Fruit fly (Drosophila melanogaster) whole organism, prepupa: Measurements from ENCODE around the gene CG4404.

Experiments used
- CG10631 ChIP-seq: fragments of 200-800 bp; sonication (Bioruptor generic); optimal IDR thresholded peaks from 2 replicates; lab custom pipeline; 2016; ENCODE audit warnings: missing biosample characterization, missing genetic modification characterization
- CG10669 ChIP-seq: fragments of 200-800 bp; sonication (Bioruptor generic); optimal IDR thresholded peaks from 3 replicates; lab custom pipeline; 2018; ENCODE audit warnings: missing biosample characterization, mild to moderate bottlenecking, missing genetic modification characterization, moderate library complexity
- CG11294 ChIP-seq: fragments of 200-800 bp; sonication (Bioruptor generic); IDR thresholded peaks from 2 replicates; pipeline ENCODE4 v1.3.6; 2022; ENCODE audit warnings: missing biosample characterization, missing genetic modification characterization
- CG11762 ChIP-seq: fragments of 200-800 bp; sonication (Bioruptor generic); optimal IDR thresholded peaks from 3 replicates; lab custom pipeline; 2016; ENCODE audit warnings: missing biosample characterization, missing genetic modification characterization; ENCODE audit not compliant: insufficient read depth
- CG11902 ChIP-seq: fragments of 200-800 bp; sonication (Bioruptor generic); optimal IDR thresholded peaks from 3 replicates; lab custom pipeline; 2016; ENCODE audit warnings: missing biosample characterization, missing genetic modification characterization
- CG15336 ChIP-seq: fragments of 200-800 bp; sonication (Bioruptor generic); IDR thresholded peaks from 2 replicates; pipeline ENCODE4 v1.3.6; 2022; ENCODE audit warnings: missing biosample characterization, missing genetic modification characterization
- CG1621 ChIP-seq: fragments of 200-800 bp; sonication (Bioruptor generic); optimal IDR thresholded peaks from 3 replicates; lab custom pipeline; 2018; ENCODE audit warnings: missing biosample characterization, mild to moderate bottlenecking, missing genetic modification characterization
- CG16779 ChIP-seq: fragments of 200-800 bp; sonication (Bioruptor generic); optimal IDR thresholded peaks from 3 replicates; lab custom pipeline; 2017; ENCODE audit warnings: missing biosample characterization, mild to moderate bottlenecking, missing genetic modification characterization
- CG3032 ChIP-seq: fragments of 200-800 bp; optimal IDR thresholded peaks from 2 replicates; lab custom pipeline; 2019; ENCODE audit warnings: missing biosample characterization, mild to moderate bottlenecking, missing genetic modification characterization, moderate library complexity
- CG32006 ChIP-seq: fragments of 200-800 bp; sonication (Bioruptor generic); optimal IDR thresholded peaks from 3 replicates; lab custom pipeline; 2017; ENCODE audit warnings: missing biosample characterization, mild to moderate bottlenecking, missing genetic modification characterization
- CG34406 ChIP-seq: fragments of 200-800 bp; sonication (Bioruptor generic); optimal IDR thresholded peaks from 3 replicates; lab custom pipeline; 2016; ENCODE audit warnings: missing biosample characterization, missing genetic modification characterization
- CG3919 ChIP-seq: fragments of 200-800 bp; sonication (Bioruptor generic); optimal IDR thresholded peaks from 3 replicates; lab custom pipeline; 2016; ENCODE audit warnings: missing biosample characterization, missing genetic modification characterization
- CG6163 ChIP-seq: fragments of 200-800 bp; sonication (Bioruptor generic); IDR thresholded peaks from 3 replicates; pipeline ENCODE4 v1.3.6; 2022; ENCODE audit warnings: missing biosample characterization, missing genetic modification characterization
- CG6276 ChIP-seq: fragments of 200-800 bp; sonication (Bioruptor generic); optimal IDR thresholded peaks from 2 replicates; lab custom pipeline; 2017; ENCODE audit warnings: missing biosample characterization, mild to moderate bottlenecking, missing genetic modification characterization
- CG6792 ChIP-seq: fragments of 200-800 bp; sonication (Bioruptor generic); optimal IDR thresholded peaks from 3 replicates; lab custom pipeline; 2016; ENCODE audit warnings: missing biosample characterization, missing genetic modification characterization
- CG6808 ChIP-seq: fragments of 200-800 bp; sonication (Bioruptor generic); optimal IDR thresholded peaks from 3 replicates; lab custom pipeline; 2017; ENCODE audit warnings: missing biosample characterization, missing genetic modification characterization, mild to moderate bottlenecking, moderate library complexity, missing genetic modification reagents
- CG6854 ChIP-seq: fragments of 200-800 bp; sonication (Bioruptor generic); optimal IDR thresholded peaks from 2 replicates; lab custom pipeline; 2017; ENCODE audit warnings: missing biosample characterization, mild to moderate bottlenecking, missing genetic modification characterization
- CG8119 ChIP-seq: fragments of 200-800 bp; sonication (Bioruptor generic); IDR thresholded peaks from 3 replicates; pipeline ENCODE4 v1.3.6; 2022; ENCODE audit warnings: missing biosample characterization, missing genetic modification characterization
- CG8319 ChIP-seq: fragments of 200-800 bp; sonication (Bioruptor generic); optimal IDR thresholded peaks from 3 replicates; lab custom pipeline; 2016; ENCODE audit warnings: missing biosample characterization, missing genetic modification characterization
- CG8632 ChIP-seq: fragments of 200-800 bp; sonication (Bioruptor generic); optimal IDR thresholded peaks from 3 replicates; lab custom pipeline; 2016; ENCODE audit warnings: missing biosample characterization, missing genetic modification characterization
- CG9139 ChIP-seq: fragments of 200-800 bp; sonication (Bioruptor generic); optimal IDR thresholded peaks from 3 replicates; lab custom pipeline; 2017; ENCODE audit warnings: missing biosample characterization, mild to moderate bottlenecking, missing genetic modification characterization
- Eip75B ChIP-seq: fragments of 200-800 bp; sonication (Bioruptor generic); optimal IDR thresholded peaks from 3 replicates; lab custom pipeline; 2016; ENCODE audit warnings: missing biosample characterization, missing genetic modification characterization
- Eip78C ChIP-seq: fragments of 200-800 bp; sonication (Bioruptor generic); peaks from one replicate; lab custom pipeline; 2016; ENCODE audit warnings: missing biosample characterization, missing genetic modification characterization
- Eip93F ChIP-seq: fragments of 200-800 bp; sonication (Bioruptor generic); optimal IDR thresholded peaks from 2 replicates; lab custom pipeline; 2016; ENCODE audit warnings: missing biosample characterization, mild to moderate bottlenecking, missing genetic modification characterization
- Ets21C ChIP-seq: fragments of 200-800 bp; sonication (Bioruptor generic); optimal IDR thresholded peaks from 3 replicates; lab custom pipeline; 2016; ENCODE audit warnings: missing biosample characterization, missing genetic modification characterization
- Ets96B ChIP-seq: fragments of 200-800 bp; optimal IDR thresholded peaks from 2 replicates; lab custom pipeline; 2019; ENCODE audit warnings: missing biosample characterization, mild to moderate bottlenecking, missing genetic modification characterization, moderate library complexity
- Gug ChIP-seq: fragments of 200-800 bp; sonication (Bioruptor generic); IDR thresholded peaks from 2 replicates; pipeline ENCODE4 v1.3.6; 2022; ENCODE audit warnings: missing biosample characterization, missing genetic modification characterization
- Hr38 ChIP-seq: sonication (Bioruptor generic); optimal IDR thresholded peaks from 2 replicates; lab custom pipeline; 2016; ENCODE audit warnings: missing biosample characterization, missing genetic modification characterization
- Hr39 ChIP-seq: fragments of 200-800 bp; sonication (Bioruptor generic); optimal IDR thresholded peaks from 2 replicates; lab custom pipeline; 2016; ENCODE audit warnings: missing biosample characterization, missing genetic modification characterization
- Hr4 ChIP-seq: fragments of 200-800 bp; sonication (Bioruptor generic); optimal IDR thresholded peaks from 3 replicates; lab custom pipeline; 2016; ENCODE audit warnings: missing biosample characterization, missing genetic modification characterization
- Lpt ChIP-seq: fragments of 200-800 bp; sonication (Bioruptor generic); optimal IDR thresholded peaks from 3 replicates; lab custom pipeline; 2016; ENCODE audit warnings: missing biosample characterization, missing genetic modification characterization
- Met ChIP-seq: fragments of 200-800 bp; sonication (Bioruptor generic); optimal IDR thresholded peaks from 3 replicates; lab custom pipeline; 2016; ENCODE audit warnings: missing biosample characterization, missing genetic modification characterization
- OdsH ChIP-seq: fragments of 200-800 bp; sonication (Bioruptor generic); optimal IDR thresholded peaks from 3 replicates; lab custom pipeline; 2016; ENCODE audit warnings: missing biosample characterization, missing genetic modification characterization
- Smox ChIP-seq: fragments of 200-800 bp; sonication (Bioruptor generic); optimal IDR thresholded peaks from 3 replicates; lab custom pipeline; 2016; ENCODE audit warnings: missing biosample characterization, missing genetic modification characterization
- Sox102F ChIP-seq: fragments of 200-800 bp; sonication (Bioruptor generic); optimal IDR thresholded peaks from 2 replicates; lab custom pipeline; 2016; ENCODE audit warnings: missing biosample characterization, mild to moderate bottlenecking, missing genetic modification characterization
- Sox14 ChIP-seq: fragments of 200-800 bp; sonication (Bioruptor generic); optimal IDR thresholded peaks from 3 replicates; lab custom pipeline; 2016; ENCODE audit warnings: missing biosample characterization, missing genetic modification characterization
- Sox15 ChIP-seq: fragments of 200-800 bp; sonication (Bioruptor generic); optimal IDR thresholded peaks from 3 replicates; lab custom pipeline; 2016; ENCODE audit warnings: missing biosample characterization, missing genetic modification characterization
- achi ChIP-seq: fragments of 200-800 bp; sonication (Bioruptor generic); optimal IDR thresholded peaks from 3 replicates; lab custom pipeline; 2016; ENCODE audit warnings: missing biosample characterization, missing genetic modification characterization
- acj6 ChIP-seq: fragments of 200-800 bp; sonication (Bioruptor generic); optimal IDR thresholded peaks from 3 replicates; lab custom pipeline; 2016; ENCODE audit warnings: missing biosample characterization, missing genetic modification characterization
- cyc ChIP-seq: fragments of 200-800 bp; sonication (Bioruptor generic); optimal IDR thresholded peaks from 3 replicates; lab custom pipeline; 2016; ENCODE audit warnings: missing biosample characterization, missing genetic modification characterization
- dac ChIP-seq: fragments of 200-800 bp; sonication (Bioruptor generic); optimal IDR thresholded peaks from 2 replicates; lab custom pipeline; 2017; ENCODE audit warnings: missing biosample characterization, mild to moderate bottlenecking, missing genetic modification characterization
- dsx ChIP-seq: fragments of 200-800 bp; optimal IDR thresholded peaks from 3 replicates; lab custom pipeline; 2019; ENCODE audit warnings: missing biosample characterization, mild to moderate bottlenecking, missing genetic modification characterization, moderate library complexity; ENCODE audit not compliant: poor library complexity, severe bottlenecking
- eg ChIP-seq: fragments of 200-800 bp; sonication (Bioruptor generic); IDR thresholded peaks from 3 replicates; pipeline ENCODE4 v1.3.6; 2022; ENCODE audit warnings: missing biosample characterization, missing genetic modification characterization
- esn ChIP-seq: fragments of 200-800 bp; sonication (Bioruptor generic); optimal IDR thresholded peaks from 2 replicates; lab custom pipeline; 2016; ENCODE audit warnings: missing biosample characterization, mild to moderate bottlenecking, missing genetic modification characterization, moderate library complexity
- fd85E ChIP-seq: fragments of 200-800 bp; sonication (Bioruptor generic); optimal IDR thresholded peaks from 3 replicates; lab custom pipeline; 2016; ENCODE audit warnings: missing biosample characterization, missing genetic modification characterization
- net ChIP-seq: fragments of 200-800 bp; sonication (Bioruptor generic); optimal IDR thresholded peaks from 3 replicates; lab custom pipeline; 2016; ENCODE audit warnings: missing biosample characterization, missing genetic modification characterization
- pdm3 ChIP-seq: fragments of 200-800 bp; sonication (Bioruptor generic); optimal IDR thresholded peaks from 3 replicates; lab custom pipeline; 2016; ENCODE audit warnings: missing biosample characterization, missing genetic modification characterization
- spab ChIP-seq: fragments of 200-800 bp; sonication (Bioruptor generic); optimal IDR thresholded peaks from 2 replicates; lab custom pipeline; 2017; ENCODE audit warnings: missing biosample characterization, mild to moderate bottlenecking, missing genetic modification characterization, missing genetic modification reagents
- ss ChIP-seq, 2 experiments: fragments of 200-800 bp; sonication (Bioruptor generic); optimal IDR thresholded peaks; 2 replicates in 1 of 2; 3 replicates in 1 of 2; lab custom pipeline; 2017 to 2018; ENCODE audit warnings: mild to moderate bottlenecking in 2 of 2, missing biosample characterization in 2 of 2, missing genetic modification characterization in 2 of 2, moderate library complexity in 1 of 2
- svp ChIP-seq: fragments of 200-800 bp; sonication (Bioruptor generic); peaks from one replicate; lab custom pipeline; 2016; ENCODE audit warnings: missing biosample characterization, missing genetic modification characterization
- vri ChIP-seq: fragments of 200-800 bp; sonication (Bioruptor generic); optimal IDR thresholded peaks from 3 replicates; lab custom pipeline; 2016; ENCODE audit warnings: missing biosample characterization, mild to moderate bottlenecking, missing genetic modification characterization

Gene CG4404

dm6 chrX:12925426-12926256, 19.8 kb upstream of the CG4404 start:
- TF ChIP-seq CG10669 (GFP tag; lab: Kevin White, UChicago) (peak; percentile 10), OdsH (GFP tag; lab: Kevin White, UChicago) (peak; percentile 6), Eip75B (GFP tag; lab: Kevin White, UChicago) (no peak), cyc (GFP tag; lab: Kevin White, UChicago) (no peak), CG6276 (GFP tag; lab: Kevin White, UChicago) (no peak), Lpt (GFP tag; lab: Kevin White, UChicago) (no peak), Sox14 (GFP tag; lab: Kevin White, UChicago) (no peak), spab (no peak), CG3919 (GFP tag; lab: Kevin White, UChicago) (no peak), acj6 (GFP tag; lab: Kevin White, UChicago) (peak; percentile 34), CG32006 (GFP tag; lab: Kevin White, UChicago) (peak; percentile 17), CG6163 (GFP tag; lab: Robert Waterston, UW) (peak; percentile 66), Eip78C (GFP tag; lab: Kevin White, UChicago) (peak; percentile 81), CG3032 (peak; percentile 33), CG8119 (GFP tag; lab: Robert Waterston, UW) (peak; percentile 50), Sox15 (GFP tag; lab: Kevin White, UChicago) (no peak), fd85E (no peak), CG34406 (GFP tag; lab: Kevin White, UChicago) (no peak), CG16779 (no peak), Met (GFP tag; lab: Kevin White, UChicago) (peak; percentile 10), CG15336 (GFP tag; lab: Robert Waterston, UW) (peak; percentile 68), CG6792 (GFP tag; lab: Kevin White, UChicago) (no peak), Sox102F (GFP tag; lab: Kevin White, UChicago) (no peak), Hr38 (GFP tag; lab: Kevin White, UChicago) (no peak), CG1621 (tag; lab: Kevin White, UChicago) (no peak), CG11762 (no peak), ss (GFP tag; optimal IDR thresholded peaks at IDR 0.05; lab: Kevin White, UChicago) (peak in 1 of 2 experiments; percentile 43), CG11902 (GFP tag; lab: Kevin White, UChicago) (no peak), CG9139 (GFP tag; lab: Kevin White, UChicago) (no peak), Ets21C (GFP tag; lab: Kevin White, UChicago) (no peak), Hr39 (no peak), CG8632 (GFP tag; lab: Kevin White, UChicago) (peak; percentile 25), Hr4 (no peak), pdm3 (no peak), CG6854 (GFP tag; lab: Kevin White, UChicago) (no peak), dsx (GFP tag; lab: Kevin White, UChicago) (peak; percentile 14), net (GFP tag; lab: Kevin White, UChicago) (no peak), CG10631 (peak; percentile 31), esn (peak; percentile 0), achi (GFP tag; lab: Kevin White, UChicago) (peak; percentile 5), Ets96B (tag; lab: Kevin White, UChicago) (peak; percentile 20), CG6808 (GFP tag; lab: Kevin White, UChicago) (no peak), CG8319 (no peak), Smox (GFP tag; lab: Kevin White, UChicago) (no peak), svp (no peak), vri (GFP tag; lab: Kevin White, UChicago) (no peak), CG11294 (peak; percentile 12; the same call in 1 of the 2 replicates), dac (GFP tag; lab: Kevin White, UChicago) (no peak), Gug (0 out of 2 replicates have a peak, but pooled peaks have one; percentile 34), eg (GFP tag; lab: Robert Waterston, UW) (peak; percentile 70; the same call in 2 of the 3 replicates), Eip93F (GFP tag; lab: Kevin White, UChicago) (no peak)
